Fruit fly (Drosophila melanogaster): Measurements from ENCODE around the gene vn.

- TF ChIP-seq acj6 (GFP tag; optimal IDR thresholded peaks at IDR 0.05), result no peak
- TF ChIP-seq CG11294 (GFP tag; IDR thresholded peaks at IDR 0.05), result no peak
- TF ChIP-seq CG8119 (GFP tag; IDR thresholded peaks at IDR 0.05), result no peak
- TF ChIP-seq CG7368 (GFP tag; optimal IDR thresholded peaks at IDR 0.05), result no peak
- no peak for TF ChIP-seq Gug (GFP tag; IDR thresholded peaks at IDR 0.05)
- no peak for TF ChIP-seq Lpt (GFP tag; optimal IDR thresholded peaks at IDR 0.05)
- no peak for TF ChIP-seq Ets96B (tag; optimal IDR thresholded peaks at IDR 0.05)
- TF ChIP-seq OdsH (GFP tag; optimal IDR thresholded peaks at IDR 0.05), result peak; percentile 23
- TF ChIP-seq CG8319 (GFP tag; optimal IDR thresholded peaks at IDR 0.05), result no peak
- peak; percentile 11 for TF ChIP-seq net (GFP tag; optimal IDR thresholded peaks at IDR 0.05)
- peak; percentile 40 for TF ChIP-seq CG31627 (GFP tag; optimal IDR thresholded peaks at IDR 0.05)
- TF ChIP-seq eg (GFP tag; IDR thresholded peaks at IDR 0.05), result no peak
- TF ChIP-seq cyc (GFP tag; optimal IDR thresholded peaks at IDR 0.05), result peak; percentile 7
Measured at dm6 chr3L:5820039-5820438, 25.4 kb downstream of the vn start.

Data from whole organism, prepupa.